Worm (Caenorhabditis elegans) whole organism, L1 larva: ENCODE results near the gene T13C5.7.

Source experiments
- ama-1 ChIP-seq: fragments of 150-350 bp; optimal IDR thresholded peaks from 2 replicates; lab custom pipeline; 2014
- ceh-82 ChIP-seq, 3 experiments: fragments of 150-350 bp in 1 of 3; sonication (generic microtip) in 2 of 3; optimal IDR thresholded peaks; 2 replicates each; lab custom pipeline; 2014 to 2017; ENCODE audit warnings: missing biosample characterization in 3 of 3, missing genetic modification characterization in 3 of 3
- dpl-1 ChIP-seq, 3 experiments: fragments of 150-350 bp in 2 of 3; sonication (generic microtip) in 1 of 3; optimal IDR thresholded peaks; 2 replicates each; lab custom pipeline; 2014 to 2017; ENCODE audit warnings: missing biosample characterization in 3 of 3, missing genetic modification characterization in 3 of 3, missing genetic modification reagents in 3 of 3
- elt-2 ChIP-seq: sonication (generic microtip); optimal IDR thresholded peaks from 2 replicates; lab custom pipeline; 2016; ENCODE audit warnings: missing genetic modification characterization, mild to moderate bottlenecking, inconsistent platforms, missing compliant biosample characterization, missing genetic modification reagents
- fos-1 ChIP-seq: fragments of 150-350 bp; optimal IDR thresholded peaks from 2 replicates; lab custom pipeline; 2014; ENCODE audit warnings: missing biosample characterization, missing genetic modification characterization
- jun-1 ChIP-seq: fragments of 150-350 bp; optimal IDR thresholded peaks from 2 replicates; lab custom pipeline; 2014; ENCODE audit warnings: missing biosample characterization, missing genetic modification reagents, missing genetic modification characterization
- lin-13 ChIP-seq: fragments of 150-350 bp; optimal IDR thresholded peaks from 2 replicates; lab custom pipeline; 2014; ENCODE audit warnings: missing biosample characterization, missing genetic modification reagents, missing genetic modification characterization
- nhr-237 ChIP-seq: fragments of 150-350 bp; optimal IDR thresholded peaks from 2 replicates; lab custom pipeline; 2014; ENCODE audit warnings: missing biosample characterization, missing genetic modification characterization
- nhr-28 ChIP-seq: fragments of 150-350 bp; optimal IDR thresholded peaks from 2 replicates; lab custom pipeline; 2014; ENCODE audit warnings: missing biosample characterization, missing genetic modification characterization
- nhr-76 ChIP-seq: sonication (generic microtip); optimal IDR thresholded peaks from 2 replicates; lab custom pipeline; 2017; ENCODE audit warnings: missing biosample characterization, missing genetic modification characterization
- pqm-1 ChIP-seq: sonication (generic microtip); optimal IDR thresholded peaks from 3 replicates; lab custom pipeline; 2017; ENCODE audit warnings: missing biosample characterization, missing genetic modification characterization
- unc-130 ChIP-seq: fragments of 150-350 bp; optimal IDR thresholded peaks from 2 replicates; lab custom pipeline; 2017; ENCODE audit warnings: missing biosample characterization, missing genetic modification characterization, inconsistent platforms
- ztf-11 ChIP-seq, 2 experiments: sonication (generic microtip); optimal IDR thresholded peaks; 2 replicates each; lab custom pipeline; 2016 to 2017; ENCODE audit warnings: missing genetic modification characterization in 2 of 2, missing biosample characterization in 1 of 2, missing compliant biosample characterization in 1 of 2

DNA sequence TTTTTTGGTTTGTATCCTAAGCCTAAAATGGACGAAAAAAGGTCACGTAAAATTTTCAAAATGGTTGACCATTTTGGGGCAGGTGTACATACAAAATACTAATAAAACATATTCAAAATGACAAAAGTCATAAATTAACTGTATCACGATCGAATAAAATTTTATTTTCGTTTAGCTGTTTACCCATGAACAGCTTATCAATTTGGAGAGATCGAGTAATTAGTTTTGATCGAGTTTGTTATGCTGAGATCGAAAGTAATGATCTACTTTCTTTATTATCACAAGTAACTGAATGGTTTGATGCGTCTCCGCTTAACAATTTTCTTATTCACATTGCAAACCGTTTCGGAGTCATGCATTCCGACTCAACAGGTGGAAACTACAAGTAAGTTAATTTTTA is 7.5 kb downstream of the T13C5.7 start, which contains the start of gene T13C5.10:
- TF ChIP-seq nhr-237 (tag; lab: Kevin White, UChicago) (no peak), dpl-1 (GFP tag; optimal IDR thresholded peaks at IDR 0.05; lab: Kevin White, UChicago) (no peak), nhr-76 (tag; lab: Kevin White, UChicago) (no peak), pqm-1 (no peak), jun-1 (tag; lab: Kevin White, UChicago) (no peak), ama-1 (lab: Kevin White, UChicago) (no peak), nhr-28 (tag; lab: Kevin White, UChicago) (no peak), ztf-11 (tag; optimal IDR thresholded peaks at IDR 0.05; lab: Kevin White, UChicago) (no peak), fos-1 (no peak), elt-2 (no peak), lin-13 (GFP tag; lab: Kevin White, UChicago) (no peak), ceh-82 (tag; optimal IDR thresholded peaks at IDR 0.05; lab: Kevin White, UChicago) (no peak), unc-130 (tag; lab: Kevin White, UChicago) (no peak)
